Worm (Caenorhabditis elegans): ENCODE data around the gene hum-8.

The hum-8 gene

ce11 chrIV:427100-427908, 13.1 kb downstream of the hum-8 start:
- no peak for TF ChIP-seq W03F9.2 (tag; optimal IDR thresholded peaks at IDR 0.05)
- no peak for TF ChIP-seq him-1 (tag; optimal IDR thresholded peaks at IDR 0.05)
- TF ChIP-seq dao-5 (tag; optimal IDR thresholded peaks at IDR 0.05): no peak

DNA sequence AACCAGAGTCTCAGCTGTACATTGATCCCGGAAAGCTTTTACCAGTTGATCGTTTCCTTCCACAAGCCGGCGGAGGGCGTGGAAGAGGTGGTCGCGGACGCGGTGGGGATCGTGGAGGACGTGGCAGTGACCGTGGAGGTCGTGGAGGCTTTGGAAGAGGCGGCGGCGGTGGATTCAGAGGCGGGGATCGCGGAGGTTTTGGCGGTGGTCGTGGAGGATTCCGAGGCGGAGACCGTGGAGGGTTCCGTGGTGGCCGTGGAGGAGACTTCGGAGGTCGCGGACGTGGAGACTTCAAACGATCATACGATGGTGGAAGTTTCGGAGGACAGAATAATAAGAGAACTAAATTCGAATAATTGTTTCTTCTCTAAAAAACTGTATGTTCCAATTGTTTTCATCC, 13.8 kb downstream of the hum-8 start:
- TF ChIP-seq him-1 (tag; optimal IDR thresholded peaks at IDR 0.05) (no peak), W03F9.2 (tag; optimal IDR thresholded peaks at IDR 0.05) (no peak), dao-5 (tag; optimal IDR thresholded peaks at IDR 0.05) (no peak)

- TF ChIP-seq W03F9.2 (tag; optimal IDR thresholded peaks at IDR 0.05) (no peak), dao-5 (tag; optimal IDR thresholded peaks at IDR 0.05) (no peak), him-1 (tag; optimal IDR thresholded peaks at IDR 0.05) (no peak)
These were observed 14.4 kb downstream of the hum-8 start, which contains the start of gene garr-1 for ce11 chrIV:425995-426394. Gene garr-1 (plus strand): TSS chrIV:426168.

DNA sequence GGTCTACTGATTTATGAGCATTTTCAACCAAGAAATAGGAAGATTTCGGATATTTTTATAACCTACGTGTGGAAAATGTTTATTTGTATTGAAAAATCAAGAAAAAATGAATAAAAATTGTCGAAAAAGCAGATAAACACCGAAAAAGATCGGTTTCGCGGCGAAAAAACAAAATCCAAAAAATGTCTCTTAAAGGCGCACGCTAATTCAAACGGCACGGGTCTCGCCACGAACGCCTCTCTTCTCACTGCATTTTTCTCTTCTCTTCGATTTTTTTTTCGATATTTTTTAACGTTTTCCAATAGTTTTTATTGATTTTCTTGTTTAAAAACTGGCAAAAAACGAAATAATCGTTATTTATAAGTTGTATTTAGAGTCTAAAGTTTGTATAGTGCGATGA, 14.8 kb downstream of the hum-8 start:
- TF ChIP-seq him-1 (tag; optimal IDR thresholded peaks at IDR 0.05) (no peak), W03F9.2 (tag; optimal IDR thresholded peaks at IDR 0.05) (peak; percentile 67)

DNA sequence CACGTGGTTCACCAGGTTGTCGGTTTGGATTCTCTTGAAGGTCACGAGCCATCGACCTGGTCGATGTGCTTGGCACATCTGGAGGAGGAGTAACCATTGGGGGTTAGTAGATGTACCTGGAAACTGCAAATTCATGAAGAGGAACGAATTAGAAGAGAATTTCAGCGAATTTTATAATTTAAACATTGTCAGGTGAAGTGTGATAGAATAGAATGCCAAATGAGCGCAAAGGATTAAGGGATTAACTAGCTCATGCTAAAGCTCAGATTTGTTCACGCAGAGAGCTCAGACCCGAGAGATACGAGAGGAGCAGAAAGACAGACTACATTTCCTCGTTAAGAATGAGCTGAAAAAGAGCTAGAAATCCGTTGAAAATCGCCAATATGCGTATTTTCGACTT, 15.3 kb downstream of the hum-8 start, which contains the start of gene daf-18:
TSS of gene daf-18 (minus strand) at position 126 of the 400 bp plus-strand sequence.
- TF ChIP-seq him-1 (tag; optimal IDR thresholded peaks at IDR 0.05): no peak
- no peak for TF ChIP-seq W03F9.2 (tag; optimal IDR thresholded peaks at IDR 0.05)
- no peak for TF ChIP-seq dao-5 (tag; optimal IDR thresholded peaks at IDR 0.05)

- TF ChIP-seq W03F9.2 (tag; optimal IDR thresholded peaks at IDR 0.05): no peak
- TF ChIP-seq dao-5 (tag; optimal IDR thresholded peaks at IDR 0.05): no peak
- TF ChIP-seq him-1 (tag; optimal IDR thresholded peaks at IDR 0.05): no peak
These were observed 18.2 kb downstream of the hum-8 start for ce11 chrIV:422112-422511.

DNA sequence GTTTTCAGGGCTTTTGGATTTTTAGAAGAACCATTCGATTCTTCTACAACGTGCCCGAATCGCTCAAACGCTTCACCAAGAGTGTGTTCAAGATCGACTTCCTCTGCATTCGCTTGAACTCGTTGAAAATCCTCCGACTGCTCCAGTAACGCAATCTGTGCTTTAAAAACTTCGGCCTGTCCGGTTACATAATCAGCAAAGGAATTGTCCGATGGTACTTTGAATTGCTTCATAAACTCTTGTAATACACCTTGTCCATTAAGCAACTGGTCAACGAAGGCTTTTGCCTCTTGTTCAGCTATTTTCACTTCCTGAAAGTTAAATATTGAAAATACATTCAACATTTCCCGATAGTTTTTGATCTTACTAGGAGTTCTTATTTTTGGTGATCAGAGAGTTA, 19.7 kb downstream of the hum-8 start:
- TF ChIP-seq dao-5 (tag; optimal IDR thresholded peaks at IDR 0.05): no peak
- no peak for TF ChIP-seq him-1 (tag; optimal IDR thresholded peaks at IDR 0.05)
- no peak for TF ChIP-seq W03F9.2 (tag; optimal IDR thresholded peaks at IDR 0.05)

DNA sequence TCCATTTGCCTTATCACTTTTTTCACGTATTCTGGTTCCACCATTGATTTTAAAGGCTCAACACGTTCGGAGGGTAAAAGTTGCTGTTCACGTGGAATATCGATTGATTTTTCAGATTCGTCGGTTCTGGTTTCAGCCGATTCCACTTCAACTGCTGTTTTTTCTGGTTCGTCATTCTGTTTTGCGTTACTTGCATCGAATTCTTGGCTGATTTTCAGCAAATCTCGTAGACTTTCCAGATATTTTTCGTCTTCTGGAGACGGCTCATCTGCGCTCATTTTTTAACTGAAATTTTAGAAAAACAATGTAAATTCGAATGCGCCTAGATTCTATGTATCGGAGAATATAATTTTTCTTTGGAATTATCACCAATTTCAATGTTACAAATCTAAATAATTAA, 20.7 kb downstream of the hum-8 start, which contains the start of gene eri-1:
TSS of gene eri-1 (minus strand) at position 285 of the 400 bp plus-strand sequence.
- TF ChIP-seq dao-5 (tag; optimal IDR thresholded peaks at IDR 0.05) (no peak), him-1 (tag; optimal IDR thresholded peaks at IDR 0.05) (no peak), W03F9.2 (tag; optimal IDR thresholded peaks at IDR 0.05) (no peak)

DNA sequence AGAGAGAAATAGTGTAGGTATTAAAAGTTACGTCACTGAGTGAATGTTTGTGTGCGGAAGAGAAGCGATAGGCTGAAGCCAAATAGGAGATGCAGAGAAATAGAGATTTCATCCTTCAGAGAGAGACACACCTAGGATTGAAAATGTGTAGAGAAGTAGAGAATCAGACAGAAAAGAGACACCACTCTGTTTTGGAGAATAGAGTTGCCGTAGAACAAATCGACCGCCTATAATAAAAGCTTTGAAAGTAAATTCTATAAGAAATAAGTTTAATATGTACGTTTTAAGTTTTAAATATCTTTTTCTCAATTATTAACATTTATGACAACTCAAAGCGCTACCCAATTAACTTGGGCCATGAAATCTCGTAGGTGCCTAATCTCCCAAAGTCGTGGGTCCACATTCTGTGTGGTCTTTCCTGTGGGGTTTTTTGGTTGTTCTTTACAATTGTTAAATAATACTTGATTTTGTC, 29.9 kb downstream of the hum-8 start, which contains the start of gene T07A9.12:
TSS of gene T07A9.12 (plus strand) at position 448 of the 472 bp plus-strand sequence.
- TF ChIP-seq him-1 (tag; optimal IDR thresholded peaks at IDR 0.05) (no peak), dao-5 (tag; optimal IDR thresholded peaks at IDR 0.05) (no peak), W03F9.2 (tag; optimal IDR thresholded peaks at IDR 0.05) (peak; percentile 45)

- TF ChIP-seq him-1 (tag; optimal IDR thresholded peaks at IDR 0.05): no peak
- TF ChIP-seq dao-5 (tag; optimal IDR thresholded peaks at IDR 0.05): no peak
- no peak for TF ChIP-seq W03F9.2 (tag; optimal IDR thresholded peaks at IDR 0.05)
These were observed 30.4 kb downstream of the hum-8 start, which contains the start of gene kgb-1 for ce11 chrIV:409935-410334. Gene kgb-1 (minus strand): TSS chrIV:410035.

- no peak for TF ChIP-seq him-1 (tag; optimal IDR thresholded peaks at IDR 0.05)
- no peak for TF ChIP-seq W03F9.2 (tag; optimal IDR thresholded peaks at IDR 0.05)
- no peak for TF ChIP-seq dao-5 (tag; optimal IDR thresholded peaks at IDR 0.05)
These were observed 31.5 kb downstream of the hum-8 start for ce11 chrIV:408892-409291.

ce11 chrIV:401395-401794, 39.0 kb downstream of the hum-8 start, which contains the start of gene gpa-4:
Gene gpa-4 (plus strand): TSS chrIV:401695.
- TF ChIP-seq dao-5 (tag; optimal IDR thresholded peaks at IDR 0.05): no peak
- TF ChIP-seq him-1 (tag; optimal IDR thresholded peaks at IDR 0.05): no peak
- no peak for TF ChIP-seq W03F9.2 (tag; optimal IDR thresholded peaks at IDR 0.05)

ce11 chrIV:396373-396772, 44.0 kb downstream of the hum-8 start, which contains the start of gene rrp-8:
Gene rrp-8 (plus strand): TSS chrIV:396545.
- TF ChIP-seq W03F9.2 (tag; optimal IDR thresholded peaks at IDR 0.05) (no peak), him-1 (tag; optimal IDR thresholded peaks at IDR 0.05) (no peak), dao-5 (tag; optimal IDR thresholded peaks at IDR 0.05) (no peak)

DNA sequence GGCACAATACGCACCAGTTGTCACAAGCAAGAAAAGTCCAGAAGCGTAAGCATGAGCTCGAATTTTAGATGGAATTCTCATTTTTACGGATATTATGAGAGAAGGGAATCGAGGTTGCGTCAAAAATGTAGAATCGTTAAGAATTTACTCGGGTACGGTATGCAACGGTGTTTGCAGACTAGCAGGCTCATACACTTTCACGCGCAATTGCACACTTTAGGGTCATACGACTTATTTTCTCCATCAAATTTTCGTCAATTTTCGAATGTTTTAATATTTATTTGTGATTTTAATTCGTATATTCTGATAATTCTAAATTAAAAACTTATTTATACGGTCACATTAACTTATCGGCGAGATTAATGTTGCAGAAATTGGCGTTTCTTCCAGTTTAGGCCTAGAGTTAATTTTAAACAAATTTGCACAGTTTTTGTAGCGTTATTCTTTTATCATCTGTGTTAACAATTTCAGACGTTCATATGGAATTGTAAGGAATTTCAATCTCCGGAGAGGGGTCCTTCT, 46.9 kb downstream of the hum-8 start, which contains the start of the genes T07A9.15 and nog-1:
TSS of gene T07A9.15 (minus strand) at position 138 of the 522 bp plus-strand sequence.
TSS of gene nog-1 (plus strand) at position 472 of the 522 bp plus-strand sequence.
- TF ChIP-seq W03F9.2 (tag; optimal IDR thresholded peaks at IDR 0.05): peak; percentile 68
- TF ChIP-seq dao-5 (tag; optimal IDR thresholded peaks at IDR 0.05): no peak
- no peak for TF ChIP-seq him-1 (tag; optimal IDR thresholded peaks at IDR 0.05)

Measured in whole organism, L4/young adult.